Fruit fly (Drosophila melanogaster) whole organism, prepupa: ENCODE results near the gene Orp8.

Experiments
- CG1621 ChIP-seq: fragments of 200-800 bp; sonication (Bioruptor generic); optimal IDR thresholded peaks from 3 replicates; lab custom pipeline; 2018; ENCODE audit warnings: missing biosample characterization, mild to moderate bottlenecking, missing genetic modification characterization
- CG31627 ChIP-seq: fragments of 200-800 bp; sonication (Bioruptor generic); optimal IDR thresholded peaks from 3 replicates; lab custom pipeline; 2016; ENCODE audit warnings: missing biosample characterization, missing genetic modification characterization
- CG3919 ChIP-seq: fragments of 200-800 bp; sonication (Bioruptor generic); optimal IDR thresholded peaks from 3 replicates; lab custom pipeline; 2016; ENCODE audit warnings: missing biosample characterization, missing genetic modification characterization
- CG8119 ChIP-seq: fragments of 200-800 bp; sonication (Bioruptor generic); IDR thresholded peaks from 3 replicates; pipeline ENCODE4 v1.3.6; 2022; ENCODE audit warnings: missing biosample characterization, missing genetic modification characterization
- Ets21C ChIP-seq: fragments of 200-800 bp; sonication (Bioruptor generic); optimal IDR thresholded peaks from 3 replicates; lab custom pipeline; 2016; ENCODE audit warnings: missing biosample characterization, missing genetic modification characterization
- OdsH ChIP-seq: fragments of 200-800 bp; sonication (Bioruptor generic); optimal IDR thresholded peaks from 3 replicates; lab custom pipeline; 2016; ENCODE audit warnings: missing biosample characterization, missing genetic modification characterization
- Sox14 ChIP-seq: fragments of 200-800 bp; sonication (Bioruptor generic); optimal IDR thresholded peaks from 3 replicates; lab custom pipeline; 2016; ENCODE audit warnings: missing biosample characterization, missing genetic modification characterization
- achi ChIP-seq: fragments of 200-800 bp; sonication (Bioruptor generic); optimal IDR thresholded peaks from 3 replicates; lab custom pipeline; 2016; ENCODE audit warnings: missing biosample characterization, missing genetic modification characterization
- dac ChIP-seq: fragments of 200-800 bp; sonication (Bioruptor generic); optimal IDR thresholded peaks from 2 replicates; lab custom pipeline; 2017; ENCODE audit warnings: missing biosample characterization, mild to moderate bottlenecking, missing genetic modification characterization
- dsx ChIP-seq: fragments of 200-800 bp; optimal IDR thresholded peaks from 3 replicates; lab custom pipeline; 2019; ENCODE audit warnings: missing biosample characterization, mild to moderate bottlenecking, missing genetic modification characterization, moderate library complexity; ENCODE audit not compliant: poor library complexity, severe bottlenecking
- esn ChIP-seq: fragments of 200-800 bp; sonication (Bioruptor generic); optimal IDR thresholded peaks from 2 replicates; lab custom pipeline; 2016; ENCODE audit warnings: missing biosample characterization, mild to moderate bottlenecking, missing genetic modification characterization, moderate library complexity
- spab ChIP-seq: fragments of 200-800 bp; sonication (Bioruptor generic); optimal IDR thresholded peaks from 2 replicates; lab custom pipeline; 2017; ENCODE audit warnings: missing biosample characterization, mild to moderate bottlenecking, missing genetic modification characterization, missing genetic modification reagents
- svp ChIP-seq: fragments of 200-800 bp; sonication (Bioruptor generic); peaks from one replicate; lab custom pipeline; 2016; ENCODE audit warnings: missing biosample characterization, missing genetic modification characterization
- topi ChIP-seq: fragments of 200-800 bp; sonication (Bioruptor generic); optimal IDR thresholded peaks from 3 replicates; lab custom pipeline; 2016; ENCODE audit warnings: missing biosample characterization, missing genetic modification characterization

- no peak for TF ChIP-seq CG1621 (tag; lab: Kevin White, UChicago)
- TF ChIP-seq dsx (GFP tag; lab: Kevin White, UChicago): no peak
- no peak for TF ChIP-seq OdsH (GFP tag; lab: Kevin White, UChicago)
- no peak for TF ChIP-seq spab (GFP tag; lab: Kevin White, UChicago)
- no peak for TF ChIP-seq svp (GFP tag; lab: Kevin White, UChicago)
- TF ChIP-seq esn (GFP tag; lab: Kevin White, UChicago): no peak
- TF ChIP-seq achi (GFP tag; lab: Kevin White, UChicago): no peak
- no peak for TF ChIP-seq CG3919 (GFP tag; lab: Kevin White, UChicago)
- TF ChIP-seq CG8119 (GFP tag; lab: Robert Waterston, UW): no peak
- no peak for TF ChIP-seq CG31627
- no peak for TF ChIP-seq Sox14
- no peak for TF ChIP-seq dac (GFP tag; lab: Kevin White, UChicago)
- TF ChIP-seq topi (GFP tag; lab: Kevin White, UChicago): no peak
- TF ChIP-seq Ets21C (GFP tag; lab: Kevin White, UChicago): no peak
Measured at dm6 chr3R:20310498-20310822, 1.3 kb downstream of the Orp8 start.
